Worm (Caenorhabditis elegans): ENCODE data around the gene twk-28.

DNA sequence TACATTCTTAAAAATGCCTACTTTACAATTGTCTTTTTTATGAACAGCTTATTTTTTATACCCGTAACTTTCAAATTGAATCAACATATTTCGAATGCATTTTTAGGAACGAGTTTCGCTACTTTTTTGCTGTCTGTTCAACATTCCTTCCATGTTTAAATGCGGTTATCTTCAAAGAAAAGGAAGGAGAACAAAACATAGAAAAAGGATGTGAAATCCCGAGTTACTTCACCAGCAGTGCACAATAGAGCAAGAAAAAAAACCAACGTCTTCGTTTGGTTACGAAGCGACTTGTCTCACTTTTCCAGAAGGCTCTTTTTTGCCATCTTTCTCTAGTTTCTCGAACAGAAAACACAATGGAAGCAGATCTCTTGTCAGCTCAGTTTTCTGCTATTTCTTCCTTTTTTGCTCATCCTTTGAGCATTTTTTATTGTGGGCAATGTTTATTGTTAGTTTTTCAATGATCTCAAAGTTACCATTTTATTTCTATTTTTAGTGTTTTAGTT lies 6.6 kb upstream of the twk-28 start, which contains the start of gene cka-2:
- TF ChIP-seq mep-1 (tag; optimal IDR thresholded peaks at IDR 0.05) (no peak), mxl-3 (GFP tag; optimal IDR thresholded peaks at IDR 0.05) (no peak), R02D3.7 (tag; optimal IDR thresholded peaks at IDR 0.05) (no peak), madf-5 (GFP tag; IDR thresholded peaks at IDR 0.05) (no peak), nhr-237 (tag; optimal IDR thresholded peaks at IDR 0.05) (no peak), nhr-11 (tag; optimal IDR thresholded peaks at IDR 0.05) (no peak), F10B5.3 (tag; optimal IDR thresholded peaks at IDR 0.05) (no peak), unc-62 (GFP tag; optimal IDR thresholded peaks at IDR 0.05 in 1 of 2) (no peak), unc-62 (tag; optimal IDR thresholded peaks at IDR 0.05) (no peak), fkh-10 (GFP tag; optimal IDR thresholded peaks at IDR 0.05) (peak; percentile 83), lin-39 (tag; optimal IDR thresholded peaks at IDR 0.05) (no peak), nhr-10 (tag; optimal IDR thresholded peaks at IDR 0.05) (no peak), ama-1 (optimal IDR thresholded peaks at IDR 0.05) (no peak), hlh-30 (tag; optimal IDR thresholded peaks at IDR 0.05; ENCODE audit: insufficient read depth) (peak; percentile 14)
